Worm (Caenorhabditis elegans) whole organism, L3 larva: Measurements from ENCODE around the gene F56F10.2.
A peak's percentile ranks its signal among the peaks of the same experiment; 100 is the strongest.

ENCODE experiments used
- R02D3.7 ChIP-seq: fragments of 150-350 bp; optimal IDR thresholded peaks from 2 replicates; lab custom pipeline; 2014; ENCODE audit warnings: missing biosample characterization, missing genetic modification characterization
- ZK546.5 ChIP-seq: sonication (generic microtip); optimal IDR thresholded peaks from 2 replicates; lab custom pipeline; 2017; ENCODE audit warnings: missing biosample characterization, missing genetic modification characterization
- aly-2 ChIP-seq: fragments of 150-350 bp; optimal IDR thresholded peaks from 2 replicates; lab custom pipeline; 2014; ENCODE audit warnings: missing biosample characterization, missing genetic modification characterization
- ama-1 ChIP-seq: fragments of 150-350 bp; optimal IDR thresholded peaks from 2 replicates; lab custom pipeline; 2018
- ceh-28 ChIP-seq: fragments of 150-350 bp; optimal IDR thresholded peaks from 2 replicates; lab custom pipeline; 2014; ENCODE audit warnings: missing biosample characterization, missing genetic modification reagents, missing genetic modification characterization
- ceh-82 ChIP-seq: fragments of 150-350 bp; optimal IDR thresholded peaks from 2 replicates; lab custom pipeline; 2014; ENCODE audit warnings: missing biosample characterization, missing genetic modification characterization
- ceh-9 ChIP-seq: sonication (generic microtip); optimal IDR thresholded peaks from 2 replicates; lab custom pipeline; 2018; ENCODE audit warnings: missing biosample characterization, missing genetic modification characterization
- daf-12 ChIP-seq: fragments of 150-350 bp; optimal IDR thresholded peaks from 2 replicates; lab custom pipeline; 2014; ENCODE audit warnings: missing biosample characterization, missing genetic modification reagents, missing genetic modification characterization
- egl-27 ChIP-seq: sonication (generic microtip); optimal IDR thresholded peaks from 4 replicates; lab custom pipeline; 2017; ENCODE audit warnings: missing biosample characterization, missing genetic modification reagents, missing genetic modification characterization
- egl-5 ChIP-seq: fragments of 150-350 bp; optimal IDR thresholded peaks from 2 replicates; lab custom pipeline; 2017; ENCODE audit warnings: missing biosample characterization, missing genetic modification reagents, missing genetic modification characterization, inconsistent platforms
- elt-3 ChIP-seq, 3 experiments: fragments of 150-350 bp in 1 of 3; sonication (generic microtip) in 2 of 3; optimal IDR thresholded peaks; 2 replicates in 2 of 3; 4 replicates in 1 of 3; lab custom pipeline; 2014 to 2017; ENCODE audit warnings: missing biosample characterization in 3 of 3, missing genetic modification characterization in 3 of 3
- eor-1 ChIP-seq, 2 experiments: fragments of 150-350 bp; optimal IDR thresholded peaks; 2 replicates each; lab custom pipeline; 2014 to 2018; ENCODE audit warnings: missing biosample characterization in 2 of 2, missing genetic modification characterization in 2 of 2
- fkh-10 ChIP-seq: sonication (generic microtip); optimal IDR thresholded peaks from 2 replicates; lab custom pipeline; 2017; ENCODE audit warnings: missing biosample characterization, missing genetic modification reagents, missing genetic modification characterization
- fkh-2 ChIP-seq: fragments of 150-350 bp; optimal IDR thresholded peaks from 2 replicates; lab custom pipeline; 2014; ENCODE audit warnings: missing biosample characterization, missing genetic modification reagents, missing genetic modification characterization
- fos-1 ChIP-seq: fragments of 150-350 bp; optimal IDR thresholded peaks from 2 replicates; lab custom pipeline; 2014; ENCODE audit warnings: missing biosample characterization, missing genetic modification characterization
- hmg-11 ChIP-seq: sonication (generic microtip); optimal IDR thresholded peaks from 2 replicates; lab custom pipeline; 2016; ENCODE audit warnings: missing genetic modification characterization, missing compliant biosample characterization
- jun-1 ChIP-seq: fragments of 150-350 bp; optimal IDR thresholded peaks from 2 replicates; lab custom pipeline; 2014; ENCODE audit warnings: missing biosample characterization, missing genetic modification reagents, missing genetic modification characterization
- lin-15B ChIP-seq: fragments of 150-350 bp; optimal IDR thresholded peaks from 2 replicates; lab custom pipeline; 2014; ENCODE audit warnings: missing biosample characterization, missing genetic modification characterization
- lin-39 ChIP-seq: fragments of 150-350 bp; optimal IDR thresholded peaks from 2 replicates; lab custom pipeline; 2018; ENCODE audit warnings: missing biosample characterization, missing genetic modification reagents, missing genetic modification characterization
- nfya-1 ChIP-seq: sonication (generic microtip); optimal IDR thresholded peaks from 2 replicates; lab custom pipeline; 2017; ENCODE audit warnings: missing genetic modification characterization, mild to moderate bottlenecking, missing compliant biosample characterization, antibody characterized with exemption, moderate library complexity; ENCODE audit not compliant: insufficient read depth
- nhr-11 ChIP-seq: fragments of 150-350 bp; optimal IDR thresholded peaks from 2 replicates; lab custom pipeline; 2014; ENCODE audit warnings: missing biosample characterization, missing genetic modification characterization
- nhr-23 ChIP-seq: fragments of 150-350 bp; optimal IDR thresholded peaks from 2 replicates; lab custom pipeline; 2014; ENCODE audit warnings: missing biosample characterization, missing genetic modification reagents, missing genetic modification characterization
- nhr-237 ChIP-seq: fragments of 150-350 bp; optimal IDR thresholded peaks from 2 replicates; lab custom pipeline; 2014; ENCODE audit warnings: missing biosample characterization, missing genetic modification characterization
- nhr-25 ChIP-seq: sonication (generic microtip); optimal IDR thresholded peaks from 2 replicates; lab custom pipeline; 2017; ENCODE audit warnings: missing biosample characterization, missing genetic modification characterization
- nhr-67 ChIP-seq: fragments of 150-350 bp; optimal IDR thresholded peaks from 2 replicates; lab custom pipeline; 2014; ENCODE audit warnings: missing biosample characterization, missing genetic modification characterization
- nhr-76 ChIP-seq: fragments of 150-350 bp; sonication (generic microtip); optimal IDR thresholded peaks from 5 replicates; lab custom pipeline; 2014; ENCODE audit warnings: missing biosample characterization, missing genetic modification characterization
- nhr-77 ChIP-seq: fragments of 150-350 bp; optimal IDR thresholded peaks from 2 replicates; lab custom pipeline; 2014; ENCODE audit warnings: missing biosample characterization, missing genetic modification characterization
- pha-4 ChIP-seq: fragments of 150-350 bp; optimal IDR thresholded peaks from 2 replicates; lab custom pipeline; 2014; ENCODE audit warnings: missing biosample characterization, missing genetic modification reagents, missing genetic modification characterization
- pqm-1 ChIP-seq: fragments of 150-350 bp; optimal IDR thresholded peaks from 2 replicates; lab custom pipeline; 2017; ENCODE audit warnings: missing biosample characterization, missing genetic modification characterization, inconsistent platforms
- sea-2 ChIP-seq: fragments of 150-350 bp; sonication (generic microtip); optimal IDR thresholded peaks from 4 replicates; lab custom pipeline; 2014; ENCODE audit warnings: missing biosample characterization, missing genetic modification reagents, missing genetic modification characterization
- skn-1 ChIP-seq: fragments of 150-350 bp; optimal IDR thresholded peaks from 2 replicates; lab custom pipeline; 2014; ENCODE audit warnings: missing biosample characterization, missing genetic modification characterization
- snpc-4 ChIP-seq: fragments of 150-350 bp; optimal IDR thresholded peaks from 2 replicates; lab custom pipeline; 2014; ENCODE audit warnings: missing biosample characterization, missing genetic modification characterization
- tbx-2 ChIP-seq: sonication (generic microtip); optimal IDR thresholded peaks from 2 replicates; lab custom pipeline; 2016; ENCODE audit warnings: mild to moderate bottlenecking, missing genetic modification characterization, missing compliant biosample characterization
- unc-62 ChIP-seq: fragments of 150-350 bp; sonication (generic microtip); optimal IDR thresholded peaks from 4 replicates; lab custom pipeline; 2014; ENCODE audit warnings: missing biosample characterization, missing genetic modification reagents, missing genetic modification characterization
- ztf-11 ChIP-seq: fragments of 150-350 bp; optimal IDR thresholded peaks from 2 replicates; lab custom pipeline; 2014; ENCODE audit warnings: missing biosample characterization, missing genetic modification characterization
- ztf-4 ChIP-seq: fragments of 150-350 bp; optimal IDR thresholded peaks from 2 replicates; lab custom pipeline; 2014; ENCODE audit warnings: missing biosample characterization, missing genetic modification characterization

Gene F56F10.2

ce11 chrX:834478-834877 is 24.9 kb upstream of the F56F10.2 start, which contains the start of gene F39H12.1:
Gene F39H12.1, plus strand, starts transcription at chrX:834778.
- no peak for TF ChIP-seq pqm-1
- no peak for TF ChIP-seq nhr-76
- TF ChIP-seq ZK546.5 (tag; lab: Kevin White, UChicago) = no peak
- no peak for TF ChIP-seq egl-27 (tag; lab: Kevin White, UChicago)
- no peak for TF ChIP-seq eor-1 (tag; optimal IDR thresholded peaks at IDR 0.05; lab: Kevin White, UChicago)
- TF ChIP-seq jun-1 = no peak
- TF ChIP-seq pha-4 (tag; lab: Kevin White, UChicago) = no peak

DNA sequence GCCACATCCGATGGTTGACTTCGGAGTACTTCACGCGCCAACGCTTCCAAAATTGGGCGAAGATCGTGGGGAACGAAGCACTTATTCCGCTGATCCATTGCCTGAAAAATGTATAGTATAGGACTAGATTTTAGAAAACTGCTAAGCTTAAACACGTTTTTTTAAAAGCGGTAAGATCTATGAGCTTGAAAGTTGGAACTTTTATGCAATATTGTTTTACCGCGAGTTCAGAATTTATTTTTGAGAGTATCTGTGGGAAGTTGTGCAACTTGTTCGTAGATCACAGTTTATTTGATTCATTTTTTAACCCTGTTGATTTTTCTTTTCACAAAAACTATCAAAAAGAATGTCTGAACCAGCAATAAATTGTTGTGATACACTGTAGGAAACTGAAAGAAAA is 18.0 kb upstream of the F56F10.2 start, which contains the start of gene F39H12.3:
TSS of gene F39H12.3 (minus strand) at position 101 of the 400 bp plus-strand sequence.
- TF ChIP-seq tbx-2 (tag; lab: Kevin White, UChicago) (no peak), fkh-10 (no peak)

DNA sequence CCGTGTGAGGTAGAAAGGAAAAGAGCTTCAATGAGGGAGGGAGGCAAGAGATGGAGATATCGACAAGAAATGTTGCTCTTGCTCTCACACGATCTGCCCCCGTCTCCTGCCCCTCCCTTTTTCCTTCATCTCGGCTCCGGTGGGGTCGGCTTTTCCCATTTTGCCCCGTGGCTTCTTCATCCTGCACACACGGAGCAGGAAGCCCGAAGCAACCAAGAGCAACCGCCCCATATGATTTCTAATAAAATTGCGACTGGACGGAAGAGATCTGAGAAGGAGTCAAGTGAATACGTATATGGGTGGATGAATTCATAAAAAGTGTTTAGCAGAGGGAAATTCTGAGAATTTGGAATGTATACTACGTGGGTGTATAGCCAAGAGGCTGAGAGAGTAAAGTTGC is 14.8 kb upstream of the F56F10.2 start:
- TF ChIP-seq ceh-28 (tag; lab: Kevin White, UChicago) = no peak
- TF ChIP-seq tbx-2 (tag; lab: Kevin White, UChicago) = no peak
- peak; percentile 23 for TF ChIP-seq nfya-1
- no peak for TF ChIP-seq fos-1

DNA sequence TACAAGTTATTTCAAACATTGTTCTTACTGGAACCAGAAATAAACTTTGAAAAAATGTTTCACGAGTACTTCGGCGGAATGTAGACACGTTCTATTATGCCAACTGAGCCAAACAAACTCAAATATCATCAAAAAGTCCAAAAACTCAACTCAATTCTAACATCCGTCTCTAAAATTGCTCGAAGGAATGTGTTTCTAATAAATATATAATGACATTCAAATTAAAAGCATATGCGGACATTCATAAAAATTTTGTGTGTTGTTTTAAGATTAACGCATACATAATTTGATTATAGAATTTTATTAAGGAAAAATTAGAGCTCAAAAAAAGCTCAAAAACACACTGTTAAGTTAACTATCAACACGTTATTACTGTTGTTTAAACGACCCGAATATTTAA is 14.0 kb upstream of the F56F10.2 start:
- TF ChIP-seq ceh-28 (tag; lab: Kevin White, UChicago) (no peak), ceh-82 (tag; lab: Kevin White, UChicago) (no peak), ztf-11 (no peak), fkh-2 (tag; lab: Kevin White, UChicago) (no peak), lin-15B (no peak), nhr-23 (tag; lab: Kevin White, UChicago) (no peak), pha-4 (tag; lab: Kevin White, UChicago) (no peak), hmg-11 (tag; lab: Kevin White, UChicago) (no peak)

- TF ChIP-seq pha-4 (tag; lab: Kevin White, UChicago) = no peak
- TF ChIP-seq unc-62 (GFP tag; lab: Kevin White, UChicago) = no peak
- TF ChIP-seq skn-1 (tag; lab: Kevin White, UChicago) = no peak
- no peak for TF ChIP-seq pqm-1
- TF ChIP-seq ceh-9 (tag; lab: Kevin White, UChicago) = no peak
- no peak for TF ChIP-seq R02D3.7 (tag; lab: Kevin White, UChicago)
- no peak for TF ChIP-seq eor-1 (tag; optimal IDR thresholded peaks at IDR 0.05; lab: Kevin White, UChicago)
- no peak for TF ChIP-seq egl-5 (tag; lab: Kevin White, UChicago)
- TF ChIP-seq nhr-237 (tag; lab: Kevin White, UChicago) = no peak
- no peak for TF ChIP-seq ceh-82 (tag; lab: Kevin White, UChicago)
- no peak for TF ChIP-seq lin-15B
- TF ChIP-seq hmg-11 (tag; lab: Kevin White, UChicago) = no peak
- no peak for TF ChIP-seq aly-2 (tag; lab: Kevin White, UChicago)
- no peak for TF ChIP-seq snpc-4 (tag; lab: Kevin White, UChicago)
- TF ChIP-seq, all 47 proteins: peak for 0
These were observed 8.0 kb upstream of the F56F10.2 start, which contains the start of gene igcm-1 for ce11 chrX:851421-851820. Gene igcm-1, minus strand, starts transcription at chrX:851521.

DNA sequence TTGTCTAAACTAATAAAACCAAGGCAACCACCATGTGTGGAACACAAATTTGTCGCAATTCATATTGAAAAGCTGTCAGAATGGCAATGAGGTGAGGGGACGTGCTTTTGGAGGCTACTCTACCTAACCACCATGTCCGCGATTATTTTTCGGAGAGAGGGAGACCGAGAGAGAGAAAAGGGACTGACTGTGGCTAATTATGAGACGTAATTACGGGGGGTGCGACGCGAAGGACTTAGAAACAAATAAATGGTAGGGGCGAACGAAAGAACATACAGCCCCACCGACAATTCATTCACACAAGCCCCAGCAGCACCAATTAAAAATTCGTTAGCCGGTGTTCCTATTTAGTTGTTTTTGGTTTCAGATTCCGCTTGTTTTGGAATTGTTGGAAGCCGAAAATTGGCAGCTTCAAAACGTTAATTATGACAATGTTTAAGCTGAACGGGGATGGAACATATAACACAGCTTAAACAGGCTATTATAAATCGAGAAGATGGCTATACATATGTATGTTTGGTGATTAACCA is 6.6 kb upstream of the F56F10.2 start:
- TF ChIP-seq nhr-25 (peak; percentile 27), jun-1 (no peak), ceh-82 (tag; lab: Kevin White, UChicago) (no peak), aly-2 (tag; lab: Kevin White, UChicago) (no peak), ama-1 (lab: Kevin White, UChicago) (no peak), fkh-2 (tag; lab: Kevin White, UChicago) (no peak), nhr-67 (tag; lab: Kevin White, UChicago) (no peak)

ce11 chrX:853604-854003 is 5.8 kb upstream of the F56F10.2 start:
- TF ChIP-seq nfya-1 (no peak), nhr-23 (tag; lab: Kevin White, UChicago) (no peak), daf-12 (tag; lab: Kevin White, UChicago) (no peak), lin-39 (tag; lab: Kevin White, UChicago) (no peak), tbx-2 (tag; lab: Kevin White, UChicago) (no peak), elt-3 (tag; optimal IDR thresholded peaks at IDR 0.05; lab: Kevin White, UChicago) (no peak), hmg-11 (tag; lab: Kevin White, UChicago) (no peak), ztf-4 (tag; lab: Kevin White, UChicago) (no peak), skn-1 (tag; lab: Kevin White, UChicago) (no peak), snpc-4 (tag; lab: Kevin White, UChicago) (no peak), nhr-11 (tag; lab: Kevin White, UChicago) (no peak), ceh-9 (tag; lab: Kevin White, UChicago) (no peak), nhr-77 (no peak), pqm-1 (no peak), ZK546.5 (tag; lab: Kevin White, UChicago) (no peak), sea-2 (GFP tag; lab: Kevin White, UChicago) (no peak)
